Fruit fly (Drosophila melanogaster) whole organism, larva: ENCODE data around the gene Or82a.
"Not testable (repeated sequence)": the region's sequence is repeated elsewhere in the genome, so short reads cannot be mapped to it uniquely, and the experiment has no call there.

Source experiments
- noc ChIP-seq: fragments of 200-800 bp; sonication (Bioruptor generic); optimal IDR thresholded peaks from 3 replicates; lab custom pipeline; 2019; ENCODE audit warnings: missing biosample characterization, mild to moderate bottlenecking, missing genetic modification characterization, moderate library complexity

Gene Or82a

DNA sequence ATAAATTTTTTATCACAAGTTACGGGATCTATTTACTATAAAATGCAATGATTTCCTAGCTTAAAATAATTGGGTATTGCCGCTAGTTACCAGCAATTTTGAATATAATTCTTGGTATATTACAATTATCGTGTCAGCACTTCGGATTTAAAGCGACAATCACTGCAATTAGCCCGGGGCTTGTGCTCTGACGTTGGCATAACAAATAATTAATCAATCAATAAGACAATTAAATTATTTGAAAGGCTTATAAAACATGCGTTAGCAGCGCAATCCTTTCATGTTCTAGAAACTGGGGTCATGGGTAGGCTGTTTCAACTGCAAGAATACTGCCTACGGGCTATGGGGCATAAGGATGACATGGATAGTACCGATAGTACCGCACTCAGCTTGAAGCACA is at the start of gene Or82a:
Or82a (plus strand) TSS at position 301 of the 400 bp plus-strand sequence.
- no peak for TF ChIP-seq noc (tag; lab: Kevin White, UChicago)

DNA sequence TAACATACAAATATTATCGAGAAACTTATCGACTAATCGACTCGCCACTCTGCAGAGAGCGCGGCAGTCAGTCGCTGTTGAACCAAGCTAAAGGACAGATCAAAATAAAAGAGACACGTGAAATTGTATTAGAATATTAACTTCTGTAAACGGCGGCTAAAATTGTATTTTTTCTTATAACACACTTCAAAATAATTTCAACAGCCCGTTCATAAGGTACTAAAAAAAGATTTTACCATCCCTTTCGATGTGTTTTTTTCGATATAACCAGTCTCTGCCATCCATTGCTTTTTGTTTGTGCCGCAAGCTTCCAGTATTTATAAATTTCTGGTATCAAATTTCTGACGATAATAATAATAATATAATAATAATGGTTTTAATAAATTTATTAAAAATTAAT is 45.3 kb upstream of the Or82a start, which contains the start of gene aux:
aux (plus strand) TSS at position 301 of the 400 bp plus-strand sequence.
- not testable (repeated sequence) for TF ChIP-seq noc (tag; lab: Kevin White, UChicago)

DNA sequence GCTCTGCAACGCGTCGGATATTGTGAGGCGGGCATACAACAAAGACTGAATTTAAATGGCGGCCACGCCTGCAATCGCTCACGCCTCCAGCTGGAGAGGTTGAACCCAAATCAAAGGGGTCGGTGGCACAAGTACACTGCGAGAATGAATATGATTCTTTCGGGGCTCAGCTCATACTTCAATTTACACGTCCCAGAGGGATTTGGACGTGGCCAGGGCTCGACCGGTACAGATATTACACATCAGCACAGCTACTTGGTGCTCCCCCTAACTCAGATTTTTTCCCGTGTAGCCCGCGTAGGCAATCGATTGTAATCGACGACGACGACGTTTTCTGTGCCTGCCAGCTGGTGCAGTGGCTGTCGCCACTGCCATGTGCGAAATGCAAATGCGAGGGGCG is 42.7 kb upstream of the Or82a start:
- TF ChIP-seq noc (tag; lab: Kevin White, UChicago), result no peak

DNA sequence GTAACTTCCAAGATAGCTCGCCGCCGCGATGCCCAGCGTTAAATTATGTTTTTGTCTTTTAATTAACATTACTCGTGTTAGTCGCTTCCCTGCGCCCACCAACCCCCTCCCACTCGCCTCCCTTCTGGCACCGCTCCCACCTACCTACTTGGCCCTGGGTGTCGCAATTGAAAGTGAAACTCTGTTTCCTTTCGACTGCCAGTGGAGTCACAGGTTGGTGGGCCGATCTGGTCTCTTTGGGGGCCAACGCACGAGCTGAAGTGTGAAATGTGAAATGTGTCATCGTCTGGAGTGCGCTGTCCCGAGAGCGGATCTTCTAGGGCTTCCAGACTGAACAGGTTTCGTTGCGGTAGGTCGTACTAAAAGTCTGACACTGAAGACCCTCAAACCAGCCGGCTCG is 42.2 kb upstream of the Or82a start:
- TF ChIP-seq noc (tag; lab: Kevin White, UChicago), result no peak

DNA sequence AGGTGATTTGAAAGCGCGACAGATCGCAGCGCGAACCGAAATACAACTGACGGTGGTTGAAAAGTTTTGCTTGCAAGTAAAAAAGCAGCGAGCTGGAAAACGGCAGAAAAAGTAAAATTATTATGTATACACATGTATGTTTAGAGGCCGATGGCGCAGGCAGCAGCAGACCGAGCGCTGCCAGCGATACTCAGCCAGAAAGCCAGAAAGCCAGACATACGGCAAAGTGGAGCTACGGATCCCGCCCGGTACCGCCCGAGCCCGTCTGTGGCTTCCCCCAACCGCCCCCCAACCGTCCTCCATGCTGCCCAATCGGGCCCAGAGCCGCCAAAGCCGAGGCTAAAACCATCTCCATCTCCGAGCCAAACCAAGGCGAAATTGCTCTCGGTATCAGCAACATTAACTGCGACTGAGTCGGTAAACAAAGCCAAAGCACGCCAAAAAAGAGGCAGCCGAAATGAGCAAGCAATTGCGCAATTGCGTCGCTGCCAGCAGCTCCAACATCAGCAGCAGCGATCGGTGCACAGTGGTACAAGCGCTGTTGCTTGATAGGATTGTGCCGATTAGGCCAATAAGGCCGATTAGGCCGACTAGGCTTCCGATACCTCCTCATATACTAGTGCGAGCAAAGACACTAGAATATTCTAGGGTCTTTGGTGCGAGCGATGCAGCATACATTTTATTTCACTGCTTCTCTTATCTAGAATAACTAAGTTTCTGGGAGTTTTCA is 41.3 kb upstream of the Or82a start, which contains the start of gene CG14636:
CG14636 (minus strand) TSS at position 51 of the 730 bp plus-strand sequence.
- TF ChIP-seq noc (tag; lab: Kevin White, UChicago), result peak; percentile 68

DNA sequence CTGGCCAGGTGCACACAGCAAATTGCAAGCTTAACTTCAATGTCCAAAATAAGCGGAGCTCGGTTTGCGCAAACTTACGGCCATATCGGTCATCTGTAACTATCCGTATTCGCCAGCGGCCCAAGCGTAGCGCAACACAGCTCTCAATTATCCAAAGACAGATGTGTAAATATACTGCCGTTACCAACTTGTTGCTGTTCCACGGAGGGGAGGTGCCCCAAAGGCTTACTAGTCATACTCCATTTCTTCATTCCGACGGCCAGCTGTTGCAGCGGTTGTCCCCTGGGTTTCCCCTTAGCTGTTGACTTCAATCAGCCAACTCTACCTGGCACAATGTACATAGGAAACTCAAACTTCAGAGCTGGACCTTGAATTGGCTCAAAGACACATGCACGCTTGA is 36.7 kb upstream of the Or82a start, which contains the start of gene CG31516:
CG31516 (minus strand) TSS at position 101 of the 400 bp plus-strand sequence.
- TF ChIP-seq noc (tag; lab: Kevin White, UChicago), result no peak

DNA sequence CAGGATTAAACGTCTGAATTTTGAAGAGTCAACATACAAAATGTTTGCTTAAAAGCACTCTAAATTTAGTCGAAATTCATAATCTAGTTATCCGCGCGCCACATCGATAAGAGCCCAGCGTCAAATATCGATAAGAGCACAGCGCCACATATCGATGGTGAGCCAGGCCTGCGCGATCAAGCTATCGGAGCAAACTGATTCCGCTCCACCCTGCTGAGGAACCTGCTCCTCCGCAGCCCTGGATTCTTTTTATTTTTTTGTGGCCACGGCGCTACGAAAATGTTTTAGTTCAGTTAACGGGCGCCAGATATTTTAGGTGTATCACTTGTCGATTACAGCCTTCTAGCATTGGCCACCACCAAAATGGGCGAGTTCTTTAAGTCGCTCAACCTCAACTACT is 36.0 kb upstream of the Or82a start:
- no peak for TF ChIP-seq noc (tag; lab: Kevin White, UChicago)

DNA sequence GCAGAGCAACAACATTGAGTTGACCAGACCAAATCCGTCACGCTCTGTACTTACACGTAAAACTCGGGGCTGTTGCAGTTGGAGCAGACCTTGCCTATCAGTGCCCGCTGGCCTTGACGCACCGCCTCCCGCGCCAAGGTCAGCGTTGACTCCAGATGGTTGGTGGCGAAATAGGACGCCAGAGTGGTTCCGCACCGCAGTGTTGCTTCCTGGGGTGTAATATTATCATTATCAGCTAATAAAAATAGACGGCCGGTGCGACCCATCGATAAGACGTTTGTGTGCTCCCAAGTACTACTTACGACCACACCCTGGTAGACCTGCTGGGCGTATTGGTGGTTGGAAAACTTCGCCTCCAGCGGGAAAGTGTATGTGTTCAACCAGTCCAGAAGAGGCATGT is 28.3 kb upstream of the Or82a start:
- no peak for TF ChIP-seq noc (tag; lab: Kevin White, UChicago)

DNA sequence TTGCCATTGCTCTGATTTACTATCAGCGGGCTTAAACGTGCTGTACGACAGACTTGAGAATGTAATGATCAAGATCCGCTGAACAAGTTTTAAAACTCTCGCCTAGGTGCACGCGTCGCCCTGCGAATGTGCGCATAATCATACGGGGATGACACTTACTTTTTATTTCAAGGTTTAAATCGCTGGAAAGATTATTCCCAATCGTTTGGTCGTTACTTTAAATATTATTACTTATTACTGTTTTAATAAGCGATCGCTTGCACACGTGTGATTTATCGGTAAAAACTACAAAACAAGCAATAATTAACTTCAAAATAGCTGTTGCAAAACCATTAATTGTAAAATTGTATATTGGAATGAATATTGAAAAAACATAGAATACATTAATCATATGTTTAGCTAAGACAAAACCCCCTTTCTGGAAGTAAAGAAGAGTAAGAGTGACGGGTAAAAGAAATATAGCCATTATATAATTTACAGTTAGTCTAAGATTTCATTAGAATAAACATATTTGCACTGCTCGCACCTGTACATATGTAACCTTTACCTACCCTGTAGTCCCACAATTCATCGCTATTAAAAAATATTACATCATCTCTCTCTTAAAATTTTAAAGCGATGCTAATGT is 27.5 kb upstream of the Or82a start, which contains the start of gene DhpD:
DhpD (minus strand) TSS at position 102 of the 628 bp plus-strand sequence.
- TF ChIP-seq noc (tag; lab: Kevin White, UChicago), result peak; percentile 87

DNA sequence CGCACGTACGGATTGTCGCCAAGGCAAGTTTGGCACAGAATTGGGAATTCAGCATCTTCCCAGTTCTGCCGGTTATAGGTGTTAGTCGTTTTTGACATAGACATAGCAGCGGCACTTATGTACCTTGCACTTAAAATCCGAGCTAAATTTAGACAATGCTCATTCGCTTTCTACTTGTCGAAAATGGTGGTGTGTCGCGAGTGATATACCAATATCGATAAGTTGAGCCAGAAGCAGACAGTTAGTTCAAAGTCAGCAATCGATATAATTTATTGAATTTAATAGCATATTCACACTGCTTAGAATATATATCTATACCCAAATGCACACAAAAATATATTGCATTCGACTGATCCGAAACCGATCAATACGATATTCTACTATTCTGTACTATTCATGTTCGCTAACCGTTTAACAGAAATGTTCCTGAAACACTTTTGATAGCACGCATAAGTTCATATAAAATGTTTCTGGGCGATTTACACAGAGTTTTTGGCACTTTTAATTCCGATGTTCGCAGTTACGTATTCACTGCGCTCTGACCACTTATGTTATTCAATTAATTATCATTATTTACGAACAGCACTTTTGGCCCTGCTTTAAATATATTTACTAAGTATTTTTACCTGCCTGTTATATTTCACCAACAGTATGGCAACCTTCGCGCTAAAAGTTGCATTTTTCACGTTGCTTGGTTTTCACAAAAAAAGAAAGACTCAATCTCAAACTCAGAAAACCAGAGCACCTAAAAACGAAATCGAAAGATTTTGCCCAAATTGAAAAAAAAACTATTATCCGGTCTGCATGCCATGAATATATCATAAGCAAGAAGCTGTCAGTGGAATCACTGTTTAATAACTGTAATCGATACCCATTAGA is 24.4 kb upstream of the Or82a start, which contains the start of gene CG14641:
CG14641 (minus strand) TSS at position 204 of the 879 bp plus-strand sequence.
- no peak for TF ChIP-seq noc (tag; lab: Kevin White, UChicago)

DNA sequence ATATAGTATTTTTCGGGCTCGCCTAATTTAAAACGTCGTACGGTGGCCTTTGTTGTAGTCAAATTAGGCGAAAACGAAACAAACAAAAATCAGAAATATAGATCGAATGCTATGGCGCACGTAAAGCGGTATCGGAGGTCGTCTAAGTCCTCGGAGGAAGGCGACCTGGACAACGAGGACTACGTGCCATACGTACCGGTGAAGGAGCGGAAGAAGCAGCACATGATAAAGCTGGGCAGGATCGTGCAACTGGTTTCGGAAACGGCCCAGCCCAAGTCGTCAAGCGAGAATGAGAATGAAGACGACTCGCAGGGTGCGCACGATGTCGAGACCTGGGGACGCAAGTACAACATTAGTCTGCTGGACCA is 23.8 kb upstream of the Or82a start, which contains the start of gene abs:
abs (plus strand) TSS at position 30 of the 368 bp plus-strand sequence.
- TF ChIP-seq noc (tag; lab: Kevin White, UChicago), result no peak

DNA sequence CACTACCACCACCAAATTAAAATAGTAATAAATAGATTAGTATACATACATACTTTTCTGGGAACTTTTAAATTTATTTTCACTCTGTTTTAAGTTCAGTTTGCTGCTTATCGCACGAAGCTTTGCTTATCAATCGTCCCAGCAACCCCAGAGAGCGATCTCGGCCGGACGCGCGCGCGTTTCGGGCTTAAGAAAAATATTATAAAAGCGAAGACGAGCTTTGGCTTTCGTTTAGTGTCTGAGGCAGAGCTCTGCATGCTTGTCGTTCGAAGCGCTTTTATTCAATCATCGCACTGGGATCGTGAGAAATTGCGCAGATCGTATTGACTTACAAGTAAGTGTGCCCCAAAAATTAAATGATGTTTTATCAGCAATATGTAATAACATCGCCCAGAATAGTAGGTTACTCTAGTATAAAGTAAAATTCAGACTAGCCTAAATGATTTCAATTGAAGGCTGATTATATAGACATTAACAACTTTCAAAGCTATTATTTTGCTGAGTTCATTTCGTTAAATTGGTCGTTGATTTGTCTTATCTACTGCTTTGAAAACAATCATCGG is 21.7 kb upstream of the Or82a start, which contains the start of gene Gel:
Gel (plus strand) TSS at position 227 of the 563 bp plus-strand sequence.
- TF ChIP-seq noc (tag; lab: Kevin White, UChicago), result peak; percentile 49

DNA sequence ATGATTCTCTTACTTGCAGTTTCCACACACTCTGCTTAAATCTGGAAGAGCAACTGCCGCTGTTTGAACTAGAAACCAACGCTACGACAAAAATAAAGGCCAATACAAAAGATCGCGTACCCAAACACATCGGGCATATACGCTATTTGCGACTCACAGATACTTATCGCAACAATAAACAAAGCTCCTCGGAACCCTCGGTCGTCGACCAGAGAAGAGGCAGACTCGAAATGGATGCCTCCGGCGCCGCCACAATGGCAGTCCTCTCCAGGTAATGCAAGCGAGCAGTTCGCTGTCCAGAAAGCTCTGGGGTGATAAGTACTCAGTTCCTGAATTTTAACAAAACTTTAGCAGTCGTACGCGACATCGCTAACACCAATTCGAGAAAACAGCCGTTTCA is 20.2 kb upstream of the Or82a start:
- no peak for TF ChIP-seq noc (tag; lab: Kevin White, UChicago)

DNA sequence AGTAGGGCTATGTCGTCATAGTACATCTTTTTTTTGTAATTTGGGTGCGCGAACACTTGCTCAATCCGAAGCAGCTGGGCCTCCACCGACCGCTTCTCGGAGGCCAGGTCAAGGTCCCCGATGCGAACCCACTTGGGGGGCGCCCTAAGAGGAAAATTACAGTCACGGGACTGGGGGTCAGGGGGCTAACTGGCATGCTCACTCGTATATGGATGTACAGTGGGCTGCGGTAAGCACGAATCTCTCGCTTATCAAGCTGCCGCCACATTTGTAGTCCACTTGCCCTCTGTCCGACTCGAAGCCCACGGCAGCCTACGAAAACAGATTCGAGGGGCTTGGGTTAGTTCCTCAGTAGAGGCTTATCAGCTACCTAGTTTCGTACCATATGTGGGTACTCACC is 15.0 kb upstream of the Or82a start:
- no peak for TF ChIP-seq noc (tag; lab: Kevin White, UChicago)
